Fruit fly (Drosophila melanogaster): Measurements from ENCODE around the gene CG12237.

CG12237 gene

dm6 chrX:19665684-19666141 lies 23.0 kb upstream of the CG12237 start (continued):
- TF ChIP-seq lmd (GFP tag; IDR thresholded peaks at IDR 0.05) (peak; percentile 62), Six4 (GFP tag; optimal IDR thresholded peaks at IDR 0.05) (no peak), Meics (GFP tag; optimal IDR thresholded peaks at IDR 0.05) (peak; percentile 24), Hr51 (GFP tag; optimal IDR thresholded peaks at IDR 0.05) (no peak), CG2120 (GFP tag; optimal IDR thresholded peaks at IDR 0.05) (peak; percentile 61), nom (GFP tag; optimal IDR thresholded peaks at IDR 0.05) (peak; percentile 24), vnd (GFP tag; IDR thresholded peaks at IDR 0.05; ENCODE audit: partially characterized antibody) (peak; percentile 40; the same call in 1 of the 3 replicates), zen2 (GFP tag; IDR thresholded peaks at IDR 0.05; ENCODE audit: partially characterized antibody) (no peak), CG33213 (GFP tag; optimal IDR thresholded peaks at IDR 0.05) (peak; percentile 3), Ada2b (GFP tag; IDR thresholded peaks at IDR 0.05) (0 out of 2 replicates have a peak, but pooled peaks have one; percentile 24), ranshi (GFP tag; IDR thresholded peaks at IDR 0.05) (peak; percentile 63), cad (GFP tag; optimal IDR thresholded peaks at IDR 0.05) (no peak), tgo (GFP tag; IDR thresholded peaks at IDR 0.05) (peak; percentile 64), CG32532 (GFP tag; IDR thresholded peaks at IDR 0.05) (peak; percentile 78), CG13287 (GFP tag; IDR thresholded peaks at IDR 0.05; ENCODE audit: partially characterized antibody) (peak; percentile 32; the same call in 1 of the 2 replicates), Chrac-16 (GFP tag; optimal IDR thresholded peaks at IDR 0.05) (peak; percentile 28), CG4360 (GFP tag; IDR thresholded peaks at IDR 0.05) (0 out of 2 replicates have a peak, but pooled peaks have one; percentile 10), CG2712 (tag; optimal IDR thresholded peaks at IDR 0.05) (peak; percentile 12), CG6791 (GFP tag; IDR thresholded peaks at IDR 0.05; ENCODE audit: partially characterized antibody) (peak; percentile 71), mld (GFP tag; IDR thresholded peaks at IDR 0.05; ENCODE audit: partially characterized antibody) (no peak), CG6854 (GFP tag; optimal IDR thresholded peaks at IDR 0.05) (no peak), sens (GFP tag) (peak; percentile 75), Med (GFP tag) (peak; percentile 92), CG18599 (GFP tag; optimal IDR thresholded peaks at IDR 0.05) (peak; percentile 25), peb (GFP tag; IDR thresholded peaks at IDR 0.05) (peak; percentile 37; the same call in 1 of the 2 replicates), Camta (GFP tag; optimal IDR thresholded peaks at IDR 0.05) (peak; percentile 5), tna (GFP tag; IDR thresholded peaks at IDR 0.05; ENCODE audit: partially characterized antibody) (peak; percentile 43; the same call in 1 of the 2 replicates), knrl (GFP tag; IDR thresholded peaks at IDR 0.05; ENCODE audit: partially characterized antibody) (peak; percentile 64; the same call in 2 of the 3 replicates), crc (GFP tag; optimal IDR thresholded peaks at IDR 0.05) (no peak), slp2 (GFP tag; optimal IDR thresholded peaks at IDR 0.05) (no peak), Asciz (GFP tag; optimal IDR thresholded peaks at IDR 0.05) (no peak), pan (optimal IDR thresholded peaks at IDR 0.05) (no peak), pan (GFP tag; optimal IDR thresholded peaks at IDR 0.05 in 1 of 2, IDR thresholded peaks at IDR 0.05 in 1 of 2) (peak in 1 of 2 experiments; percentile 51), Ptx1 (GFP tag; IDR thresholded peaks at IDR 0.05) (peak; percentile 67), al (GFP tag; IDR thresholded peaks at IDR 0.05) (peak; percentile 56), NfI (GFP tag; optimal IDR thresholded peaks at IDR 0.05) (peak; percentile 36), cg (GFP tag; optimal IDR thresholded peaks at IDR 0.05) (peak; percentile 65), Fer1 (GFP tag; optimal IDR thresholded peaks at IDR 0.05) (no peak), CG8359 (GFP tag; optimal IDR thresholded peaks at IDR 0.05; ENCODE audit: borderline replicate concordance) (no peak), grn (GFP tag; optimal IDR thresholded peaks at IDR 0.05) (peak; percentile 41), CG9817 (tag; optimal IDR thresholded peaks at IDR 0.05) (peak; percentile 25), Trl (optimal IDR thresholded peaks at IDR 0.05) (peak in 1 of 2 experiments; percentile 21), Trl (GFP tag; optimal IDR thresholded peaks at IDR 0.05) (peak; percentile 21), HLH3B (GFP tag; IDR thresholded peaks at IDR 0.05) (0 out of 2 replicates have a peak, but pooled peaks have one; percentile 39), CG12942 (GFP tag; optimal IDR thresholded peaks at IDR 0.05) (no peak), nerfin-2 (GFP tag; IDR thresholded peaks at IDR 0.05; ENCODE audit: partially characterized antibody) (peak; percentile 54; the same call in 1 of the 2 replicates), CG7839 (tag; optimal IDR thresholded peaks at IDR 0.05) (peak; percentile 38), Dref (GFP tag; IDR thresholded peaks at IDR 0.05) (0 out of 2 replicates have a peak, but pooled peaks have one; percentile 17), Stat92E (GFP tag; optimal IDR thresholded peaks at IDR 0.05) (no peak)

Data from whole organism, embryonic.